Worm (Caenorhabditis elegans): ENCODE measurements around the gene arrd-18.

DNA sequence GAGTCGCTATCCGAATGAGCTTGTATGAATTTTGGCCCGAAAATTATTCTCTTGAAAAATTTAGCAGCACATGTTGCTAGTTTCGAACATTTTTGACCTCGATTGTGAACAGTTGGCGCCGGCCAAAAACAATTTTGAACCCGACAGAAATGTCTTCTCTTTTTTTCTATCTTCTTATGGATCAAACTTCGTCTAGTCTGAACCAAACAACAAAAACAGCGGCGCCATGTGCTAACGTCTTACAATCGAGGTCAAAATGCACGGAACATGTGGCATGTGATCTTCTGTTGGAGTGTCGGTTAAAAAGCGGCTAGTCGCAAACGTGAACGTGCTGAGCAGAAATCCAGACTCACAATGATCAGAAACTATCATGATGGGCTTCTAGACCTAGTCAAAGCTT lies 35.7 kb downstream of the arrd-18 start:
- TF ChIP-seq skn-1 (tag; optimal IDR thresholded peaks at IDR 0.05): no peak
- TF ChIP-seq nhr-19 (GFP tag; conservative IDR thresholded peaks at IDR 0.05): peak; percentile 33; the same call in 1 of the 2 replicates
- no peak for TF ChIP-seq C04F5.9 (tag; optimal IDR thresholded peaks at IDR 0.05)
- TF ChIP-seq sox-4 (tag; optimal IDR thresholded peaks at IDR 0.05): no peak
- TF ChIP-seq elt-3 (tag; optimal IDR thresholded peaks at IDR 0.05): no peak

All from whole organism, L1 larva.